Worm (Caenorhabditis elegans) whole organism, mixed stage, embryonic: ENCODE data around the gene K08D8.1.

Experiments used
- ceh-39 ChIP-seq: fragments of 150-350 bp; optimal IDR thresholded peaks from 2 replicates; lab custom pipeline; 2014; ENCODE audit warnings: missing biosample characterization, missing genetic modification characterization
- ces-1 ChIP-seq: fragments of 150-350 bp; optimal IDR thresholded peaks from 2 replicates; lab custom pipeline; 2014; ENCODE audit warnings: missing biosample characterization, missing genetic modification reagents, missing genetic modification characterization
- elt-1 ChIP-seq: sonication (generic microtip); optimal IDR thresholded peaks from 2 replicates; lab custom pipeline; 2017; ENCODE audit warnings: missing genetic modification characterization, mild to moderate bottlenecking, missing compliant biosample characterization, antibody characterized with exemption, moderate library complexity, borderline replicate concordance; ENCODE audit not compliant: insufficient read depth
- lin-13 ChIP-seq: fragments of 150-350 bp; optimal IDR thresholded peaks from 2 replicates; lab custom pipeline; 2014; ENCODE audit warnings: missing biosample characterization, missing genetic modification characterization
- nhr-12 ChIP-seq: fragments of 150-350 bp; optimal IDR thresholded peaks from 2 replicates; lab custom pipeline; 2014; ENCODE audit warnings: missing biosample characterization, missing genetic modification characterization
- snpc-4 ChIP-seq: fragments of 150-350 bp; optimal IDR thresholded peaks from 2 replicates; lab custom pipeline; 2014; ENCODE audit warnings: missing biosample characterization, missing genetic modification characterization
- unc-39 ChIP-seq: fragments of 150-350 bp; optimal IDR thresholded peaks from 2 replicates; lab custom pipeline; 2014; ENCODE audit warnings: missing biosample characterization, missing genetic modification characterization
- ztf-11 ChIP-seq: fragments of 150-350 bp; optimal IDR thresholded peaks from 2 replicates; lab custom pipeline; 2014; ENCODE audit warnings: missing biosample characterization, missing genetic modification characterization

- TF ChIP-seq ceh-39 (no peak), ces-1 (GFP tag; lab: Kevin White, UChicago) (no peak), ztf-11 (tag; lab: Kevin White, UChicago) (no peak), unc-39 (tag; lab: Kevin White, UChicago) (no peak), snpc-4 (tag; lab: Kevin White, UChicago) (no peak), lin-13 (tag; lab: Kevin White, UChicago) (no peak), nhr-12 (tag; lab: Kevin White, UChicago) (no peak), elt-1 (tag; lab: Kevin White, UChicago) (no peak)
These were observed 32.0 kb downstream of the K08D8.1 start, which contains the start of gene srlf-4 for ce11 chrIV:12924332-12924731.
